Worm (Caenorhabditis elegans) whole organism, L3 larva: Measurements from ENCODE around the gene hst-1.

ENCODE experiments used
- ZK546.5 ChIP-seq: sonication (generic microtip); optimal IDR thresholded peaks from 2 replicates; lab custom pipeline; 2017; ENCODE audit warnings: missing biosample characterization, missing genetic modification characterization
- ama-1 ChIP-seq: fragments of 150-350 bp; optimal IDR thresholded peaks from 2 replicates; lab custom pipeline; 2018
- ceh-16 ChIP-seq: sonication (generic microtip); optimal IDR thresholded peaks from 2 replicates; lab custom pipeline; 2017; ENCODE audit warnings: missing biosample characterization, missing genetic modification characterization
- ceh-28 ChIP-seq: fragments of 150-350 bp; optimal IDR thresholded peaks from 2 replicates; lab custom pipeline; 2014; ENCODE audit warnings: missing biosample characterization, missing genetic modification reagents, missing genetic modification characterization
- ceh-9 ChIP-seq: sonication (generic microtip); optimal IDR thresholded peaks from 2 replicates; lab custom pipeline; 2018; ENCODE audit warnings: missing biosample characterization, missing genetic modification characterization
- egl-27 ChIP-seq: sonication (generic microtip); optimal IDR thresholded peaks from 4 replicates; lab custom pipeline; 2017; ENCODE audit warnings: missing biosample characterization, missing genetic modification reagents, missing genetic modification characterization
- elt-2 ChIP-seq: sonication (generic microtip); optimal IDR thresholded peaks from 2 replicates; lab custom pipeline; 2016; ENCODE audit warnings: missing genetic modification reagents, mild to moderate bottlenecking, missing genetic modification characterization, missing compliant biosample characterization
- fkh-10 ChIP-seq: sonication (generic microtip); optimal IDR thresholded peaks from 2 replicates; lab custom pipeline; 2017; ENCODE audit warnings: missing biosample characterization, missing genetic modification reagents, missing genetic modification characterization
- fkh-2 ChIP-seq: fragments of 150-350 bp; optimal IDR thresholded peaks from 2 replicates; lab custom pipeline; 2014; ENCODE audit warnings: missing biosample characterization, missing genetic modification reagents, missing genetic modification characterization
- fos-1 ChIP-seq: fragments of 150-350 bp; optimal IDR thresholded peaks from 2 replicates; lab custom pipeline; 2014; ENCODE audit warnings: missing biosample characterization, missing genetic modification characterization
- hmg-11 ChIP-seq: sonication (generic microtip); optimal IDR thresholded peaks from 2 replicates; lab custom pipeline; 2016; ENCODE audit warnings: missing genetic modification characterization, missing compliant biosample characterization
- jun-1 ChIP-seq: fragments of 150-350 bp; optimal IDR thresholded peaks from 2 replicates; lab custom pipeline; 2014; ENCODE audit warnings: missing biosample characterization, missing genetic modification reagents, missing genetic modification characterization
- lin-15B ChIP-seq: fragments of 150-350 bp; optimal IDR thresholded peaks from 2 replicates; lab custom pipeline; 2014; ENCODE audit warnings: missing biosample characterization, missing genetic modification characterization
- lin-39 ChIP-seq: fragments of 150-350 bp; optimal IDR thresholded peaks from 2 replicates; lab custom pipeline; 2018; ENCODE audit warnings: missing biosample characterization, missing genetic modification reagents, missing genetic modification characterization
- nfya-1 ChIP-seq: sonication (generic microtip); optimal IDR thresholded peaks from 2 replicates; lab custom pipeline; 2017; ENCODE audit warnings: missing genetic modification characterization, mild to moderate bottlenecking, missing compliant biosample characterization, antibody characterized with exemption, moderate library complexity; ENCODE audit not compliant: insufficient read depth
- nhr-23 ChIP-seq: fragments of 150-350 bp; optimal IDR thresholded peaks from 2 replicates; lab custom pipeline; 2014; ENCODE audit warnings: missing biosample characterization, missing genetic modification reagents, missing genetic modification characterization
- nhr-25 ChIP-seq: sonication (generic microtip); optimal IDR thresholded peaks from 2 replicates; lab custom pipeline; 2017; ENCODE audit warnings: missing biosample characterization, missing genetic modification characterization
- nhr-43 ChIP-seq: sonication (generic microtip); optimal IDR thresholded peaks from 2 replicates; lab custom pipeline; 2016; ENCODE audit warnings: mild to moderate bottlenecking, missing genetic modification characterization, missing compliant biosample characterization; ENCODE audit not compliant: poor library complexity, severe bottlenecking
- nhr-77 ChIP-seq: fragments of 150-350 bp; optimal IDR thresholded peaks from 2 replicates; lab custom pipeline; 2014; ENCODE audit warnings: missing biosample characterization, missing genetic modification characterization
- pha-4 ChIP-seq: fragments of 150-350 bp; optimal IDR thresholded peaks from 2 replicates; lab custom pipeline; 2014; ENCODE audit warnings: missing biosample characterization, missing genetic modification reagents, missing genetic modification characterization
- pqm-1 ChIP-seq: fragments of 150-350 bp; optimal IDR thresholded peaks from 2 replicates; lab custom pipeline; 2017; ENCODE audit warnings: missing biosample characterization, missing genetic modification characterization, inconsistent platforms
- skn-1 ChIP-seq: fragments of 150-350 bp; optimal IDR thresholded peaks from 2 replicates; lab custom pipeline; 2014; ENCODE audit warnings: missing biosample characterization, missing genetic modification characterization
- unc-39 ChIP-seq: sonication (generic microtip); optimal IDR thresholded peaks from 4 replicates; lab custom pipeline; 2017; ENCODE audit warnings: missing biosample characterization, missing genetic modification characterization
- unc-62 ChIP-seq: fragments of 150-350 bp; sonication (generic microtip); optimal IDR thresholded peaks from 4 replicates; lab custom pipeline; 2014; ENCODE audit warnings: missing biosample characterization, missing genetic modification reagents, missing genetic modification characterization
- zag-1 ChIP-seq: fragments of 150-350 bp; optimal IDR thresholded peaks from 2 replicates; lab custom pipeline; 2014; ENCODE audit warnings: missing biosample characterization, missing genetic modification characterization

Gene hst-1

DNA sequence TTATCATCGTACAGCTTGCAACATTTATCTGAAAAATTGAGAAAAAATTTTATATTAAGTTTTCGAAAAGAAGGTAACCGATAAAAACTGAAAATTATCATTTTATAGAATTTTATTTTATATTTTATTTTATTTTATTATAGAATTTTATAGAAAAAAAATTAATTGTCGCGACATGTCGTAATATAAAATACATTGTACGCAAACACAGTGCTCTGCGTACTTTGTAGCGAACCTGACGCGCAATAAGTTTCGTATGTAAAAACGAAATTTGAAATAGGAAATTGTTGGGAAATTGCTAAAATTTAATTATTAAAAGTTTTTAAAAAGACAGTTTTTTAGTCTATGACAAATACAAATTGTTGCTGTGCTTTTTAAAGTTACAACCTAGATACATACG lies at the start of gene hst-1, which contains the start of gene ints-6:
TSS of gene hst-1 (minus strand) at position 28 of the 400 bp plus-strand sequence.
TSS of gene ints-6 (plus strand) at position 260 of the 400 bp plus-strand sequence.
- peak; percentile 8 for TF ChIP-seq lin-15B (tag; lab: Kevin White, UChicago)
- TF ChIP-seq nhr-23 (tag; lab: Kevin White, UChicago), result peak; percentile 13
- TF ChIP-seq hmg-11, result peak; percentile 29
- no peak for TF ChIP-seq ceh-9 (tag; lab: Kevin White, UChicago)
- TF ChIP-seq ceh-16 (tag; lab: Kevin White, UChicago), result no peak
- peak; percentile 55 for TF ChIP-seq pha-4 (tag; lab: Kevin White, UChicago)

DNA sequence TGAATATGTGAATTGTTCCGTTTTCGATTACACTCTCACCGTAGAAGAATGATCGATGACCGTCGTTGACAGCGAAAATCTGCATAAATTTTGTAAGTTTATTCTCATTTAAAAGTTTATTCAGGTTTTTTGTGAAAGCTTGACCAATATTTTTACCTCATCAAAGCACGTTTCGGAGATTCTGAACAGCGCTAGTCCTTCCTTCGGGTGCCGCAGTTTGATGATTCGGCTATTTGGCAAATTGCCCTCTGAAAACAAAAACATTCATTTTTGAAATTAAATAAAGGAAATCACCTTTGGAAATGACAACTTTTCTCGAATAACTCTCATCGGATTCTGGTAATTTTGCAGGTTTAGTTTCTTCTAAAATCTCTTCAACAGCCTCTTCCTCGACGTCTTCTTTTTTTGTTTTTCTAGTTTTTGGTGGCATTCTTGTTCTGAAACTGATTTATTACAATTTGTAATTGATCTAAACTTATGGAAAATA lies 49.7 kb upstream of the hst-1 start, which contains the start of gene F21D5.6:
TSS of gene F21D5.6 (minus strand) at position 437 of the 487 bp plus-strand sequence.
- TF ChIP-seq ama-1 (lab: Kevin White, UChicago), result peak; percentile 0
- no peak for TF ChIP-seq fkh-10 (GFP tag; lab: Kevin White, UChicago)
- peak; percentile 25 for TF ChIP-seq nhr-43 (tag; lab: Kevin White, UChicago)

DNA sequence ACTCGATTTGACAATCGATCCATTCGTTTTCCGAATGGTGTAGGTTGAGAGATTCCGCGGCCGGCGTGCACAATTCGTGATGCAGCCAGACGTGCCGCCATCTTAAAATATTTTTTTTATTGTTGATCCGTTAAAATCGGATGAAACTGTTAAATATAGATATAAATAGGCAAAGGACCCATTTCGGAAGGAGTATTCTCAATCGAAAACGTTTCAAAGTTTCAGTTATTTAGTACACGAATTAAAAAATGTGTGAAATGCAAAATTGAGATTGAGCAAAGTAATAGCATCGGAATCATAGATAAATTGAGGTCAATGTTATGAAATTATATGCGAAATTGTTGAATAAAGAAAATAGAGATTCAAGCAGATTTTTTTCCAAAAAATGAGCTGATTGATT lies 48.6 kb upstream of the hst-1 start, which contains the start of gene mrps-33:
TSS of gene mrps-33 (minus strand) at position 101 of the 400 bp plus-strand sequence.
- no peak for TF ChIP-seq lin-39

DNA sequence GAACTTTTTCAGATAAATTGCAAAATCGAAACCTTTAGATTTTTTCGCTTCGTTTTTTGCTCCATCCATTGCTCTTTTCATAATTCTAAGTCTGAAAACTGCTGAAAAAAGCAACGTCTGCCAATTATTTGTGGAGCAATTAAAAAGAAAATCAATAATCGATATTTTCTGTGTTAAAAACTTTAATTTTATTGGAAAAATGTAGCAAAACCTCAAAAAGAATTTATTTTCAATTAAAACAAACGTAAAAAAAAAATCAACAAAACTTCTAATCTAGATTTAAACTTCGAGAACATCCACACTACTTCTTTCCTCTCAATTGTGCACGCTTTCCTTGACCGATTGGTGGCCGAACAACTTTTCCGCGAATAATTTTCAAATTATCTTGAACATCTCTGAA lies 48.0 kb upstream of the hst-1 start, which contains the start of gene F21D5.5:
TSS of gene F21D5.5 (minus strand) at position 101 of the 400 bp plus-strand sequence.
- no peak for TF ChIP-seq ceh-28 (tag; lab: Kevin White, UChicago)
- no peak for TF ChIP-seq skn-1
- TF ChIP-seq lin-15B (tag; lab: Kevin White, UChicago), result no peak
- TF ChIP-seq nhr-77 (tag; lab: Kevin White, UChicago), result no peak
- TF ChIP-seq pqm-1 (tag; lab: Kevin White, UChicago), result no peak
- no peak for TF ChIP-seq jun-1 (tag; lab: Kevin White, UChicago)
- no peak for TF ChIP-seq unc-39 (tag; lab: Kevin White, UChicago)
- no peak for TF ChIP-seq unc-62 (GFP tag; lab: Kevin White, UChicago)
- no peak for TF ChIP-seq fkh-2 (tag; lab: Kevin White, UChicago)
- TF ChIP-seq nfya-1 (tag; lab: Kevin White, UChicago), result no peak

DNA sequence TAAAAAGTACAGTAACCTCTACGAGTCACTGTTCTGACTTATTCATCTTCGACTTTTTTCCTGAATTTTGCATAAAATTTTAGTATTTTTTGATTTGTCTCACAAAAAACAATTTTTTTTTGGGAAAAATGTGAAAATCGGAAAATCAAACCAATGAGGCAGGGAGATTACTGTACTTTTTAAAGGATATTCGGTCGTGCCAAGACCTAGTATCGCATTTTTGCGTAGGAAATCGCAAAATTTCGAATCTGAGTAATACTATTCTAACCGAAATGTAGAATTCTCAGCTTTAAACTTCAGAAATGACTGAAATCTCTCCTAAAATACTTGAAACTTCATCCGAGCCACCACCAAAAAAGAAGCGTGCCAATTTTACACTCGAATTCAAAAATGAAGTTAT lies 46.5 kb upstream of the hst-1 start, which contains the start of gene F21D5.4:
TSS of gene F21D5.4 (plus strand) at position 301 of the 400 bp plus-strand sequence.
- no peak for TF ChIP-seq ZK546.5 (tag; lab: Kevin White, UChicago)
- no peak for TF ChIP-seq lin-15B (tag; lab: Kevin White, UChicago)
- no peak for TF ChIP-seq nhr-43 (tag; lab: Kevin White, UChicago)
- TF ChIP-seq zag-1 (tag; lab: Kevin White, UChicago), result no peak
- TF ChIP-seq ceh-9 (tag; lab: Kevin White, UChicago), result no peak
- no peak for TF ChIP-seq nhr-25 (tag; lab: Kevin White, UChicago)
- TF ChIP-seq fos-1 (tag; lab: Kevin White, UChicago), result no peak
- no peak for TF ChIP-seq egl-27

DNA sequence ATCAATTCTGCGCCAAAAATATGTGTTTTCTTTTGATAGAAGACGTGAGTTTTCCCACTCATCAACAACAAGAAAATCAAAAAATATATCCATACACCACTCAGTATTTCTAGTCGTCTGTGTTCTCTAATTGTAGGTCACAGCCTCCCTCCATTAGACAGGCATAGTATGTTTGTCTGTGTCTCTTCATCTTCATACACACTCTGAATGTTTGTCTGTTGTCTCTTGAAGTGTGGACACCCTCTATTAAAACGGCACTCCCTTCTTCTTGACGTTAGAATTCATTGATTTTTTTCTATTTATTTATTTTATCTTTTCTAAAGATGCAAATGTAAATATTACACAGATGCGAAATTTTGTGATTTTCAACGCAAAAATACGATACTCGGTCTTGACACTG lies 46.0 kb upstream of the hst-1 start:
- TF ChIP-seq pha-4 (tag; lab: Kevin White, UChicago) (peak; percentile 51), ZK546.5 (tag; lab: Kevin White, UChicago) (no peak), nhr-43 (tag; lab: Kevin White, UChicago) (no peak), nfya-1 (tag; lab: Kevin White, UChicago) (peak; percentile 35), nhr-23 (tag; lab: Kevin White, UChicago) (peak; percentile 52)

DNA sequence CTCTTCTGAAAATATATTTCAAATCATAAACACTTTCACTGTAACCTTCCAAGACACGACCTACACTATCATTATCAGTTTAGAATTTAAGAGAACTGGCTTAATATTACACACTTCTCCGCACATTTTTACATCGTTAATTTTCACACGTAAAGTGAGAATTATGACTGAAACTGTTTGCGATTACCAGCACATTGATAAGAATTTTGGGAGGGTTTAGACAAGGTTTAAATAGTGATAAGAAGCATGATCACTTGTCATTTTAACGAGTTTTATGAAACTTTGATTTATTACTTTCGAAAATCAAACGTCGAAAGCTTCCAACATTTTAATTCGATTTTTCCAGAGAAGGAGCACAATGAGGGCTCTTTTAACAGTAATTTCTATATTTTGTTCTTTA lies 39.2 kb upstream of the hst-1 start, which contains the start of gene F21D5.3:
TSS of gene F21D5.3 (plus strand) at position 347 of the 400 bp plus-strand sequence.
- peak; percentile 6 for TF ChIP-seq pha-4 (tag; lab: Kevin White, UChicago)
- TF ChIP-seq jun-1 (tag; lab: Kevin White, UChicago), result peak; percentile 16
- peak; percentile 94 for TF ChIP-seq elt-2 (tag; lab: Kevin White, UChicago)
- TF ChIP-seq ceh-9 (tag; lab: Kevin White, UChicago), result no peak
- TF ChIP-seq pqm-1 (tag; lab: Kevin White, UChicago), result peak; percentile 96
